Worm (Caenorhabditis elegans): Measurements from ENCODE around the gene pvf-1.

Gene pvf-1

DNA sequence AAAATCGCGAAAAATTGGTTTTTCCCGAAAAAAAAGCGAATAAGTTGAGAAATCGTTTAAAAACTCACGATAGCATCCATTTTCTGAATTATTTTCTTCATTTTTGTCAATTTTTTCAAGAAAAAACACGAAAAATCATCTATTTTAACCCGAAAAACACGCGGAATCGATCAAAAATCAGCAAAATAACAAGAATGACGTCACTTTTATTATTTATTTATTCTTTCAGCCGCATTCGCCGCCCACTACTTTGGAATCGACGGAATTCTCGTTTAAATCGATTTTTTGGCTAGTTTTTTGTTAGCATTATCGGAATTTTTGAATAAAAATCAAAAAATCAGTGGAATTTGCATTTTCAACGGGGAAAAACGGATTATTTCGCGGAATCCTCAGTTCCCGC is 46.1 kb downstream of the pvf-1 start, which contains the start of gene Y39A3CL.4:
Gene Y39A3CL.4, minus strand, starts transcription at position 101 of the 400 bp plus-strand sequence.
- no peak for TF ChIP-seq ets-5 (GFP tag; IDR thresholded peaks at IDR 0.05)
- TF ChIP-seq unc-62 (GFP tag; optimal IDR thresholded peaks at IDR 0.05), result no peak
- TF ChIP-seq hpl-2 (GFP tag; optimal IDR thresholded peaks at IDR 0.05), result no peak
- no peak for TF ChIP-seq elt-3 (tag; optimal IDR thresholded peaks at IDR 0.05)
- no peak for TF ChIP-seq nhr-11 (tag; optimal IDR thresholded peaks at IDR 0.05)
- no peak for TF ChIP-seq dsc-1 (tag; optimal IDR thresholded peaks at IDR 0.05)
- TF ChIP-seq elt-2 (tag; optimal IDR thresholded peaks at IDR 0.05), result no peak

DNA sequence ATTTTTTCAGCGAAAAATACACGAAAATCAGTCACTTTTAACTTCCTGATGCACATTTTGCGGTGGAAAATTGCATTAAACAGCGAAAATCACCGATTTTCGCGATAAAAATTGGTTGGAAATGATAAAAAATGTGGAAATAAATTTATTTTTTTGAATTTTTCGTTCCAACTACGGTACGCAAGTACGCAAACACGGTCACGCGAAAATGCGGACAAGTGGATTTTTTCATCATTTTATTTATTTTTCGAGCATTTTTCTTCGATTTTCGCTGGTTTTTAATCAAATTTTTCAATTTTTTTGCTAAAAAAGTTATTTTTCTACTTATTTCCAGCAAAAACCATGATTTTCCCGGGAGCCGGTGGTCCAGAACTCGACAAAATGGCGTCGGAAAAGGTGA is 46.6 kb downstream of the pvf-1 start, which contains the start of gene Y39A3CL.3:
Gene Y39A3CL.3, plus strand, starts transcription at position 335 of the 400 bp plus-strand sequence.
- TF ChIP-seq nhr-76 (tag; optimal IDR thresholded peaks at IDR 0.05) (no peak), rnt-1 (tag; optimal IDR thresholded peaks at IDR 0.05) (peak; percentile 29), ceh-8 (GFP tag; optimal IDR thresholded peaks at IDR 0.05) (no peak), unc-30 (tag; optimal IDR thresholded peaks at IDR 0.05) (no peak), ces-1 (GFP tag; optimal IDR thresholded peaks at IDR 0.05) (no peak), swsn-7 (tag; optimal IDR thresholded peaks at IDR 0.05) (no peak), skn-1 (tag; optimal IDR thresholded peaks at IDR 0.05) (peak; percentile 34), snu-23 (GFP tag; optimal IDR thresholded peaks at IDR 0.05) (no peak), lin-35 (GFP tag; optimal IDR thresholded peaks at IDR 0.05) (peak; percentile 40 to 51), zip-4 (GFP tag; optimal IDR thresholded peaks at IDR 0.05) (no peak), ama-1 (optimal IDR thresholded peaks at IDR 0.05) (no peak), mdl-1 (tag; optimal IDR thresholded peaks at IDR 0.05) (peak in 1 of 2 experiments; percentile 8), lin-13 (GFP tag; optimal IDR thresholded peaks at IDR 0.05) (no peak), ztf-11 (tag; optimal IDR thresholded peaks at IDR 0.05) (no peak), C16A3.4 (tag; optimal IDR thresholded peaks at IDR 0.05) (no peak), nhr-84 (tag; optimal IDR thresholded peaks at IDR 0.05) (no peak), elt-2 (tag; optimal IDR thresholded peaks at IDR 0.05) (no peak), efl-3 (GFP tag; optimal IDR thresholded peaks at IDR 0.05) (no peak), efl-1 (optimal IDR thresholded peaks at IDR 0.05) (peak; percentile 25 to 55), efl-1 (GFP tag; optimal IDR thresholded peaks at IDR 0.05 in 1 of 2) (peak; percentile 66 to 92), nhr-71 (tag; optimal IDR thresholded peaks at IDR 0.05) (no peak), unc-86 (tag; optimal IDR thresholded peaks at IDR 0.05) (no peak), hpl-2 (GFP tag; optimal IDR thresholded peaks at IDR 0.05) (no peak), blmp-1 (tag; optimal IDR thresholded peaks at IDR 0.05) (peak; percentile 3), xbp-1 (tag; optimal IDR thresholded peaks at IDR 0.05) (peak; percentile 23), elt-3 (tag; optimal IDR thresholded peaks at IDR 0.05) (no peak), ets-5 (GFP tag; IDR thresholded peaks at IDR 0.05) (no peak), nhr-77 (tag; optimal IDR thresholded peaks at IDR 0.05) (no peak), C34B4.2 (tag; optimal IDR thresholded peaks at IDR 0.05) (no peak), sptf-1 (tag; optimal IDR thresholded peaks at IDR 0.05) (no peak), mef-2 (tag; optimal IDR thresholded peaks at IDR 0.05) (no peak), irx-1 (tag; optimal IDR thresholded peaks at IDR 0.05) (no peak), unc-62 (GFP tag; optimal IDR thresholded peaks at IDR 0.05) (no peak), nhr-47 (tag; optimal IDR thresholded peaks at IDR 0.05) (no peak), hlh-4 (tag; optimal IDR thresholded peaks at IDR 0.05) (no peak), snpc-4 (tag; optimal IDR thresholded peaks at IDR 0.05) (no peak), pax-3 (tag; optimal IDR thresholded peaks at IDR 0.05) (no peak), lir-3 (tag; optimal IDR thresholded peaks at IDR 0.05; ENCODE audit: poor library complexity) (no peak), ceh-88 (GFP tag; IDR thresholded peaks at IDR 0.05) (no peak), lin-39 (tag; optimal IDR thresholded peaks at IDR 0.05) (no peak), pag-3 (tag; optimal IDR thresholded peaks at IDR 0.05; ENCODE audit: borderline replicate concordance, insufficient read depth) (no peak), ceh-90 (tag; optimal IDR thresholded peaks at IDR 0.05) (no peak), dpl-1 (GFP tag; optimal IDR thresholded peaks at IDR 0.05) (peak in 2 of 3 experiments; percentile 58 to 62), egl-27 (tag; optimal IDR thresholded peaks at IDR 0.05) (no peak), fos-1 (tag; optimal IDR thresholded peaks at IDR 0.05) (no peak), lin-15B (tag; optimal IDR thresholded peaks at IDR 0.05) (no peak), fkh-10 (GFP tag; optimal IDR thresholded peaks at IDR 0.05) (no peak), lin-14 (GFP tag; optimal IDR thresholded peaks at IDR 0.05) (peak; percentile 14), aly-2 (tag; optimal IDR thresholded peaks at IDR 0.05) (no peak), nhr-11 (tag; optimal IDR thresholded peaks at IDR 0.05) (no peak)
